Fruit fly (Drosophila melanogaster): Measurements from ENCODE around the gene CG14441.

CG14441 gene

dm6 chrX:6673637-6674487 is 25.4 kb upstream of the CG14441 start, which contains the start of the genes CG3198 and Mcm6 (continued):
- no peak for TF ChIP-seq emc (GFP tag; optimal IDR thresholded peaks at IDR 0.05)
- TF ChIP-seq gro (GFP tag; optimal IDR thresholded peaks at IDR 0.05) = no peak
- no peak for TF ChIP-seq CG2120 (GFP tag; optimal IDR thresholded peaks at IDR 0.05)
- no peak for TF ChIP-seq kni (GFP tag; optimal IDR thresholded peaks at IDR 0.05)
- TF ChIP-seq CG12391 (tag; optimal IDR thresholded peaks at IDR 0.05) = peak; percentile 29
- no peak for TF ChIP-seq CG3163 (GFP tag; optimal IDR thresholded peaks at IDR 0.05)
- peak; percentile 77 for TF ChIP-seq Dll (GFP tag; IDR thresholded peaks at IDR 0.05; ENCODE audit: partially characterized antibody)
- 0 out of 2 replicates have a peak, but pooled peaks have one; percentile 17 for TF ChIP-seq Nf-YA (GFP tag; IDR thresholded peaks at IDR 0.05)
- TF ChIP-seq CG9797 (GFP tag; optimal IDR thresholded peaks at IDR 0.05) = peak; percentile 61
- TF ChIP-seq CG8478 (optimal IDR thresholded peaks at IDR 0.05) = no peak
- TF ChIP-seq GATAe (GFP tag; conservative IDR thresholded peaks at IDR 0.05) = no peak
- TF ChIP-seq MBD-R2 (GFP tag; IDR thresholded peaks at IDR 0.05) = peak; percentile 43
- no peak for TF ChIP-seq fru (optimal IDR thresholded peaks at IDR 0.05)
- no peak for TF ChIP-seq CG10274 (GFP tag; optimal IDR thresholded peaks at IDR 0.05)
- no peak for TF ChIP-seq CTCF (GFP tag; optimal IDR thresholded peaks at IDR 0.05)
- no peak for TF ChIP-seq ind (GFP tag; optimal IDR thresholded peaks at IDR 0.05)
- TF ChIP-seq CG12299 (tag; optimal IDR thresholded peaks at IDR 0.05) = no peak
- TF ChIP-seq da (GFP tag; optimal IDR thresholded peaks at IDR 0.05) = no peak
- TF ChIP-seq hb (GFP tag; IDR thresholded peaks at IDR 0.05; ENCODE audit: partially characterized antibody) = no peak
- TF ChIP-seq Bgb (GFP tag; IDR thresholded peaks at IDR 0.05; ENCODE audit: partially characterized antibody) = peak; percentile 52; the same call in 1 of the 2 replicates
- no peak for TF ChIP-seq ERR (GFP tag; optimal IDR thresholded peaks at IDR 0.05)
- peak; percentile 46 for TF ChIP-seq gfzf (GFP tag; optimal IDR thresholded peaks at IDR 0.05)
- no peak for TF ChIP-seq Sox102F (GFP tag; optimal IDR thresholded peaks at IDR 0.05)
- no peak for TF ChIP-seq Camta (GFP tag; optimal IDR thresholded peaks at IDR 0.05)
- no peak for TF ChIP-seq CG10959 (GFP tag; IDR thresholded peaks at IDR 0.05)
- TF ChIP-seq NC2β (GFP tag; optimal IDR thresholded peaks at IDR 0.05) = no peak
- no peak for TF ChIP-seq CG10209 (GFP tag; optimal IDR thresholded peaks at IDR 0.05)
- no peak for TF ChIP-seq Aef1 (GFP tag; IDR thresholded peaks at IDR 0.05)
- TF ChIP-seq Ada2b (GFP tag; IDR thresholded peaks at IDR 0.05) = no peak
- peak; percentile 11 for TF ChIP-seq nmo (GFP tag; optimal IDR thresholded peaks at IDR 0.05)
- no peak for TF ChIP-seq Rx (GFP tag; IDR thresholded peaks at IDR 0.05)
- TF ChIP-seq dimm (GFP tag; IDR thresholded peaks at IDR 0.05) = no peak
- no peak for TF ChIP-seq CG30431 (GFP tag; optimal IDR thresholded peaks at IDR 0.05)
- no peak for TF ChIP-seq insv (GFP tag; optimal IDR thresholded peaks at IDR 0.05)
- TF ChIP-seq lov (optimal IDR thresholded peaks at IDR 0.05) = no peak
- TF ChIP-seq lov (GFP tag; IDR thresholded peaks at IDR 0.05) = no peak
- TF ChIP-seq CG3995 (GFP tag; optimal IDR thresholded peaks at IDR 0.05) = peak; percentile 6
- TF ChIP-seq gsb (GFP tag; IDR thresholded peaks at IDR 0.05) = no peak
- TF ChIP-seq schlank (tag; optimal IDR thresholded peaks at IDR 0.05) = no peak
- TF ChIP-seq sim (GFP tag; IDR thresholded peaks at IDR 0.05) = no peak
- no peak for TF ChIP-seq CG10543 (GFP tag; optimal IDR thresholded peaks at IDR 0.05)
- TF ChIP-seq CG9437 (GFP tag; optimal IDR thresholded peaks at IDR 0.05) = peak; percentile 22
- TF ChIP-seq Opbp (GFP tag; IDR thresholded peaks at IDR 0.05; ENCODE audit: partially characterized antibody) = 0 out of 3 replicates have a peak, but pooled peaks have one; percentile 40
- peak; percentile 3 for TF ChIP-seq Xbp1 (GFP tag; optimal IDR thresholded peaks at IDR 0.05)
- TF ChIP-seq wdn (GFP tag; IDR thresholded peaks at IDR 0.05) = no peak
- no peak for TF ChIP-seq CG17612 (GFP tag; IDR thresholded peaks at IDR 0.05)
- TF ChIP-seq salm (tag; optimal IDR thresholded peaks at IDR 0.05) = no peak
- TF ChIP-seq CG7271 (tag; optimal IDR thresholded peaks at IDR 0.05) = no peak
- peak; percentile 74 for TF ChIP-seq Scr (GFP tag; IDR thresholded peaks at IDR 0.05; ENCODE audit: partially characterized antibody)
- TF ChIP-seq Antp (GFP tag; optimal IDR thresholded peaks at IDR 0.05) = no peak
- no peak for TF ChIP-seq CG11456 (GFP tag; IDR thresholded peaks at IDR 0.05)

All from whole organism, embryonic.